Worm (Caenorhabditis elegans): ENCODE results near the gene F36H5.4.
A peak's percentile ranks its signal among the peaks of the same experiment; 100 is the strongest.
"Not testable (repeated sequence)": the region's sequence is repeated elsewhere in the genome, so short reads cannot be mapped to it uniquely, and the experiment has no call there.

F36H5.4 gene

DNA sequence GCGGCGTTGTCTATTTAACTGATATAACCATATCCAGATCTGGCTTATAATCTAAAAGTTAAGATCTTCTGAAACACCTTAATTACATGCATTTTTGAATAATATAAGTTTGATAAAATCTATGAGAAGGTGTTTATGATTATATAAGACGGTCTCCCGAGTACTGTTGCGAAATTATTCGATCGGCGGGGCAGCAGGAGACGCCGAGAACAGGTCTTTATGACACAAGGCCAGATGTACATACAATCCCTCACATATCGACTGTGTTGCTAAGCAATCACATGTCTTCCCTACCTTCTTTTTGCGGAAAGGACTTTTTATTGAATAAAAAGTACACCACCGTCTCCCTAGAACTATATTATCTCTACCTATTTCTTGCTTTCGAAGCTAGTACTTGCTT, 5.1 kb upstream of the F36H5.4 start, which contains the start of gene fbxb-53:
fbxb-53 (plus strand) TSS at position 301 of the 400 bp plus-strand sequence.
- TF ChIP-seq unc-62 (GFP tag; optimal IDR thresholded peaks at IDR 0.05 in 1 of 2) (peak in 1 of 2 experiments; percentile 31), unc-62 (tag; optimal IDR thresholded peaks at IDR 0.05) (no peak), jun-1 (tag; optimal IDR thresholded peaks at IDR 0.05) (no peak)

- TF ChIP-seq pqm-1 (tag; optimal IDR thresholded peaks at IDR 0.05) (no peak), aha-1 (tag) (peak; percentile 7), dmd-6 (GFP tag; IDR thresholded peaks at IDR 0.05) (no peak), fkh-10 (GFP tag; optimal IDR thresholded peaks at IDR 0.05) (no peak)
Measured at ce11 chrII:1757033-1757432, 4.6 kb upstream of the F36H5.4 start, which contains the start of gene F36H5.10. Gene F36H5.10, plus strand, starts transcription at chrII:1757333.

DNA sequence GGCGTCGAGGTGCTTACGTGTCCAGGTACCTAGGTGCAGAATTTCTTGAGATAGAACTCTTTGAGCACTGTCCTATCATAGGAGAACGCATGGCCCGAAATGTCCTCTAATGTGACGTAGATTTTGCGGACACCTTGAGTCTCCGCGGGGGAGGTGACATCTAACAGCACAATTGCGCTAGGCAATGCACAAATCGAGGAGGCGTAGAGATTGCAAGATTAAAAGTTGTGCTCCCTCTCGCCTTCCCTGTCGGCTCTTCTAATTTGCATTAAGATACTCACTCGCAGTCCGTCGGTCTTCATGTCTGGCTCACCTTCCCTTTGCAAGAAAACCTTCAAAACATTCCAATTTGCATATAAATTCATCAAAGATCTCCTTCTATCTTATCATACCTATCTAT, 2.1 kb upstream of the F36H5.4 start, which contains the start of gene F36H5.18:
F36H5.18 (plus strand) TSS at position 301 of the 400 bp plus-strand sequence.
- TF ChIP-seq nhr-42 (GFP tag; IDR thresholded peaks at IDR 0.05) (no peak), daf-19 (GFP tag; conservative IDR thresholded peaks at IDR 0.05) (no peak), dmd-9 (GFP tag; IDR thresholded peaks at IDR 0.05) (no peak), ceh-62 (tag; optimal IDR thresholded peaks at IDR 0.05) (no peak), T26A8.4 (GFP tag; IDR thresholded peaks at IDR 0.05) (no peak), zip-11 (GFP tag; IDR thresholded peaks at IDR 0.05) (no peak), madf-9 (GFP tag; conservative IDR thresholded peaks at IDR 0.05) (no peak), fkh-10 (GFP tag; optimal IDR thresholded peaks at IDR 0.05) (no peak), nhr-48 (tag; optimal IDR thresholded peaks at IDR 0.05) (no peak), mes-2 (tag; optimal IDR thresholded peaks at IDR 0.05; ENCODE audit: poor library complexity, severe bottlenecking) (no peak), egl-27 (tag; optimal IDR thresholded peaks at IDR 0.05) (no peak), attf-4 (tag; optimal IDR thresholded peaks at IDR 0.05) (no peak)

- peak; percentile 55 for TF ChIP-seq aha-1 (tag)
- TF ChIP-seq aly-2 (tag; optimal IDR thresholded peaks at IDR 0.05) = no peak
Measured at ce11 chrII:1763072-1763471, 1.4 kb downstream of the F36H5.4 start, which contains the start of gene math-28. Gene math-28, plus strand, starts transcription at chrII:1763372.

ce11 chrII:1766715-1767114, 5.1 kb downstream of the F36H5.4 start:
- TF ChIP-seq jun-1 (tag; optimal IDR thresholded peaks at IDR 0.05) (no peak), tra-1 (GFP tag; IDR thresholded peaks at IDR 0.05) (no peak), snpc-4 (tag; optimal IDR thresholded peaks at IDR 0.05) (no peak), gei-8 (GFP tag; optimal IDR thresholded peaks at IDR 0.05) (no peak), F44E2.7 (GFP tag; IDR thresholded peaks at IDR 0.05) (no peak), unc-62 (GFP tag; optimal IDR thresholded peaks at IDR 0.05 in 1 of 2) (peak in 1 of 2 experiments; percentile 93), unc-62 (tag; optimal IDR thresholded peaks at IDR 0.05) (no peak), F49E8.2 (tag; optimal IDR thresholded peaks at IDR 0.05; ENCODE audit: borderline replicate concordance) (no peak)

- TF ChIP-seq hlh-11 (tag; optimal IDR thresholded peaks at IDR 0.05) (peak; percentile 58), php-3 (GFP tag; IDR thresholded peaks at IDR 0.05) (peak; percentile 37; the same call in 1 of the 2 replicates), daf-16 (tag; optimal IDR thresholded peaks at IDR 0.05) (peak; percentile 57), pqm-1 (tag; optimal IDR thresholded peaks at IDR 0.05) (peak; percentile 66), nhr-28 (tag; optimal IDR thresholded peaks at IDR 0.05) (peak; percentile 95), dmd-6 (GFP tag; IDR thresholded peaks at IDR 0.05) (0 out of 2 replicates have a peak, but pooled peaks have one; percentile 19), aha-1 (tag) (peak; percentile 15)
- not testable (repeated sequence) for TF ChIP-seq daf-16 (GFP tag; optimal IDR thresholded peaks at IDR 0.05)
Measured at ce11 chrII:1767458-1767857, 5.8 kb downstream of the F36H5.4 start.

ce11 chrII:1771347-1771746, 9.7 kb downstream of the F36H5.4 start, which contains the start of gene math-26:
Gene math-26, plus strand, starts transcription at chrII:1771647.
- not testable (repeated sequence) for TF ChIP-seq nhr-42 (GFP tag; IDR thresholded peaks at IDR 0.05); vab-7 (GFP tag; IDR thresholded peaks at IDR 0.05); nhr-10 (tag; optimal IDR thresholded peaks at IDR 0.05)

Data from whole organism, L4 larva.